Fruit fly (Drosophila melanogaster) S2 (cell line): ENCODE data around the gene CG15278.

ENCODE experiments used
- CG8478 ChIP-seq: fragments of >200 bp; optimal IDR thresholded peaks from 2 replicates; lab custom pipeline; 2018
- CTCF ChIP-seq, 2 experiments: fragments of >200 bp; optimal IDR thresholded peaks; 2 replicates each; lab custom pipeline; 2018

dm6 chr2L:14876233-14876632 is at the start of gene CG15278:
- TF ChIP-seq CTCF (optimal IDR thresholded peaks at IDR 0.05; lab: Kevin White, UChicago): no peak
- no peak for TF ChIP-seq CG8478 (lab: Kevin White, UChicago)
